Worm (Caenorhabditis elegans) whole organism, late embryonic: Measurements from ENCODE around the gene nhr-137.

Experiments
- C38D4.7 ChIP-seq: fragments of 200-800 bp; sonication (Bioruptor generic); optimal IDR thresholded peaks from 2 replicates; lab custom pipeline; 2018; ENCODE audit warnings: mild to moderate bottlenecking, missing genetic modification characterization, moderate library complexity, missing compliant biosample characterization
- ama-1 ChIP-seq: fragments of 150-350 bp; optimal IDR thresholded peaks from 2 replicates; lab custom pipeline; 2014
- dmd-4 ChIP-seq: sonication (generic microtip); optimal IDR thresholded peaks from 2 replicates; lab custom pipeline; 2016; ENCODE audit warnings: borderline replicate concordance, missing genetic modification characterization, missing compliant biosample characterization
- dve-1 ChIP-seq: sonication (generic microtip); optimal IDR thresholded peaks from 2 replicates; lab custom pipeline; 2017; ENCODE audit warnings: antibody characterized with exemption, mild to moderate bottlenecking, missing genetic modification characterization, missing compliant biosample characterization
- elt-4 ChIP-seq: sonication (generic microtip); optimal IDR thresholded peaks from 2 replicates; lab custom pipeline; 2016; ENCODE audit warnings: missing genetic modification characterization, missing compliant biosample characterization
- hlh-13 ChIP-seq: fragments of 200-800 bp; sonication (Bioruptor generic); optimal IDR thresholded peaks from 2 replicates; lab custom pipeline; 2018; ENCODE audit warnings: mild to moderate bottlenecking, missing genetic modification characterization, missing compliant biosample characterization
- nfya-1 ChIP-seq: sonication (generic microtip); optimal IDR thresholded peaks from 2 replicates; lab custom pipeline; 2017; ENCODE audit warnings: missing genetic modification characterization, mild to moderate bottlenecking, missing compliant biosample characterization, antibody characterized with exemption, moderate library complexity
- nhr-11 ChIP-seq: fragments of 150-350 bp; optimal IDR thresholded peaks from 2 replicates; lab custom pipeline; 2014; ENCODE audit warnings: missing biosample characterization, missing genetic modification characterization
- pha-2 ChIP-seq: sonication (generic microtip); optimal IDR thresholded peaks from 2 replicates; lab custom pipeline; 2017; ENCODE audit warnings: mild to moderate bottlenecking, missing genetic modification characterization, missing compliant biosample characterization
- pqm-1 ChIP-seq: sonication (generic microtip); optimal IDR thresholded peaks from 2 replicates; lab custom pipeline; 2016; ENCODE audit warnings: missing genetic modification characterization, missing compliant biosample characterization
- tbx-2 ChIP-seq: sonication (generic microtip); optimal IDR thresholded peaks from 2 replicates; lab custom pipeline; 2016; ENCODE audit warnings: missing genetic modification characterization, missing compliant biosample characterization
- unc-42 ChIP-seq: sonication (generic microtip); optimal IDR thresholded peaks from 2 replicates; lab custom pipeline; 2016; ENCODE audit warnings: missing genotype, missing genetic modification characterization, missing compliant biosample characterization
- unc-55 ChIP-seq: sonication (generic microtip); optimal IDR thresholded peaks from 2 replicates; lab custom pipeline; 2017; ENCODE audit warnings: missing biosample characterization, missing genetic modification reagents, missing genetic modification characterization
- unc-86 ChIP-seq: sonication (generic microtip); optimal IDR thresholded peaks from 2 replicates; lab custom pipeline; 2016; ENCODE audit warnings: missing genetic modification characterization, missing compliant biosample characterization

DNA sequence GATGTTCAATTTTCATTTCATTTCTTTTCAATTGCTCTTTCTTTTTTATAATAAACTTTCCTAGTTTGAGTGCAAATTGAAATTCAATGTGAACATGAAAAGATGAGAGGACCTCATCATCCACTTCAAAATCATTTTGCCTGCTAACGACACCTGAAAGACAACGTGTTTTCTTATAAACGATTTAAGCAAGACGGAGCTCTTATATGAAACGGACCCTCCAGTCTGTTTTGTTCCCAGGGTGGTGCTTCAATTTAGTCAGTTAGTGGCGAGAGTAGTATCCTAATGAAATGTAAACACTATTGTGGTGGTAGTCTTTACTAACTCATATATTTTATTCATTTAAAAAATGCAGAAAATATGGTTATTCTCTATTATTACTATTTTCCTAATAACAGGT, 40.4 kb upstream of the nhr-137 start, which contains the start of gene acr-3:
- no peak for TF ChIP-seq pqm-1 (tag; lab: Kevin White, UChicago)
- no peak for TF ChIP-seq tbx-2
- TF ChIP-seq pha-2 (tag; lab: Kevin White, UChicago), result no peak
- TF ChIP-seq hlh-13 (GFP tag; lab: Kevin White, UChicago), result no peak
- no peak for TF ChIP-seq nfya-1 (tag; lab: Kevin White, UChicago)
- TF ChIP-seq unc-42, result no peak
- TF ChIP-seq ama-1 (lab: Kevin White, UChicago), result no peak
- no peak for TF ChIP-seq elt-4 (tag; lab: Kevin White, UChicago)
- TF ChIP-seq nhr-11 (tag; lab: Kevin White, UChicago), result no peak
- no peak for TF ChIP-seq C38D4.7 (GFP tag; lab: Kevin White, UChicago)
- no peak for TF ChIP-seq unc-55 (GFP tag; lab: Kevin White, UChicago)
- TF ChIP-seq dmd-4 (tag; lab: Kevin White, UChicago), result no peak
- no peak for TF ChIP-seq unc-86 (tag; lab: Kevin White, UChicago)
- TF ChIP-seq dve-1 (tag; lab: Kevin White, UChicago), result no peak
